Fruit fly (Drosophila melanogaster) whole organism, wandering third instar larva: ENCODE measurements around the gene Fum3.

ENCODE experiments used
- Hr78 ChIP-seq: fragments of >200 bp; optimal IDR thresholded peaks from 2 replicates; lab custom pipeline; 2017; ENCODE audit warnings: missing biosample characterization, missing genetic modification characterization
- Jra ChIP-seq: sonication (Bioruptor generic); optimal IDR thresholded peaks from 2 replicates; lab custom pipeline; 2016; ENCODE audit warnings: missing biosample characterization, missing genetic modification characterization
- OdsH ChIP-seq: fragments of 200-800 bp; sonication (Bioruptor generic); optimal IDR thresholded peaks from 2 replicates; lab custom pipeline; 2016; ENCODE audit warnings: missing biosample characterization, mild to moderate bottlenecking, missing genetic modification characterization
- brk ChIP-seq: fragments of 200-800 bp; sonication (Bioruptor generic); optimal IDR thresholded peaks from 2 replicates; lab custom pipeline; 2016; ENCODE audit warnings: missing biosample characterization, mild to moderate bottlenecking, missing genetic modification characterization
- fru ChIP-seq: fragments of 200-800 bp; sonication (Bioruptor generic); optimal IDR thresholded peaks from 3 replicates; lab custom pipeline; 2016; ENCODE audit warnings: missing biosample characterization, mild to moderate bottlenecking, missing genetic modification characterization
- jim ChIP-seq: fragments of 175-275, 200-325 bp; sonication (Bioruptor generic); optimal IDR thresholded peaks from 2 replicates; lab custom pipeline; 2016; ENCODE audit warnings: missing biosample characterization, mild to moderate bottlenecking, missing genetic modification characterization

- TF ChIP-seq Jra (GFP tag; lab: Kevin White, UChicago) (no peak), fru (no peak), jim (GFP tag; lab: Kevin White, UChicago) (no peak), brk (no peak), Hr78 (GFP tag; lab: Kevin White, UChicago) (no peak), OdsH (GFP tag; lab: Kevin White, UChicago) (no peak)
Measured at dm6 chr3L:11448935-11449334, 16.7 kb downstream of the Fum3 start.
